Worm (Caenorhabditis elegans) whole organism, young adult: ENCODE data around the gene gpa-8.

Source experiments
- K12H6.12 ChIP-seq: fragments of 200-800 bp; sonication (Bioruptor generic); optimal IDR thresholded peaks from 2 replicates; lab custom pipeline; 2018; ENCODE audit warnings: mild to moderate bottlenecking, missing genetic modification characterization, missing compliant biosample characterization
- ceh-27 ChIP-seq: fragments of 200-800 bp; sonication (Bioruptor generic); optimal IDR thresholded peaks from 2 replicates; lab custom pipeline; 2018; ENCODE audit warnings: mild to moderate bottlenecking, missing genetic modification characterization, moderate library complexity, missing compliant biosample characterization
- madf-8 ChIP-seq: fragments of 200-800 bp; sonication (Bioruptor generic); conservative IDR thresholded peaks from 2 replicates; pipeline ENCODE4 v1.3.6; 2022; ENCODE audit warnings: missing genetic modification reagents, missing genetic modification characterization, missing compliant biosample characterization
- nhr-80 ChIP-seq: sonication (generic microtip); optimal IDR thresholded peaks from 2 replicates; lab custom pipeline; 2016; ENCODE audit warnings: missing genetic modification characterization, missing compliant biosample characterization
- repo-1 ChIP-seq: sonication (generic microtip); optimal IDR thresholded peaks from 2 replicates; lab custom pipeline; 2017; ENCODE audit warnings: mild to moderate bottlenecking, missing genetic modification characterization, missing compliant biosample characterization
- sptf-2 ChIP-seq: fragments of 200-800 bp; sonication (Bioruptor generic); optimal IDR thresholded peaks from 2 replicates; lab custom pipeline; 2018; ENCODE audit warnings: mild to moderate bottlenecking, missing genetic modification characterization, missing compliant biosample characterization

DNA sequence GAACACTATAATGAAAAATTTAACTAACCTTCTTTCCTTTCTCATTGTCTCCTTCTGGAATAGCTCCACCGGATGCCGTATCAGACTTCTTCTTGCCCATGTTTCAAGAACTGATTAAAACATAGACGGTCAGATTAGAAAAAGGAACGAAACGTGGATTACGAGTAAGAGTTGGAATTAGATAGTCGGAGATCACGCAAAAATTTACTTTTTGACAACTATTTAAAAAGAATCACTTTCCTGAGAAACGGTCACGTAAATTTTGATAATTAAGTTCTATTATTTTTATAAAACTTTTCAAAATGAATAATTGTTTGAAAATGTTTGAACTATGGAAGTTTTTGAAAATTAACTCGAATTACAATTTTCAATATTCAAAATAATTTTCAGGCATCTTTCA, 28.2 kb downstream of the gpa-8 start, which contains the start of gene cyc-2.2:
- TF ChIP-seq ceh-27 (no peak), K12H6.12 (tag; lab: Kevin White, UChicago) (no peak), madf-8 (GFP tag; lab: Robert Waterston, UW) (no peak), repo-1 (tag; lab: Kevin White, UChicago) (no peak), sptf-2 (GFP tag; lab: Kevin White, UChicago) (no peak), nhr-80 (tag; lab: Kevin White, UChicago) (no peak)
